Fruit fly (Drosophila melanogaster) whole organism, larva: ENCODE measurements around the gene Pex2.

Source experiments
- noc ChIP-seq: fragments of 200-800 bp; sonication (Bioruptor generic); optimal IDR thresholded peaks from 3 replicates; lab custom pipeline; 2019; ENCODE audit warnings: missing biosample characterization, mild to moderate bottlenecking, missing genetic modification characterization, moderate library complexity

Pex2 gene

DNA sequence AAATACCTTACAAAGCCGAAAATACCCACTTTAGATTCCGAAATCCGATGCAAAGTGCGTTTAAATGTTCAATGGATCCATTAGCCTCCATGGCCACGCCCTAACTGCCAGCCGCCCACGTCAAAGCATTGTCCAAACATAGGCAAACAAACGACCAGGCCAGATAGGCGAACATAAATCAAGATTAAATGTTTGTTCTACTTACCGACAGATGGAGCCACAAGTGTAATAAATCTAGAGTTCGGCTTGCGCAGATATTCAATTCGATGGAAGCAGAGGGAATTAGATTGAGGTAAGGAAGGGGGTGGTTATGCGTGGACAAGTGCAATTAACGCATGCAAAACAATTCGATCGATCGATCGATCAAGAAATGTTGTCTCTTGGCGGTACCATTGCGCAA is 15.0 kb upstream of the Pex2 start:
- no peak for TF ChIP-seq noc

DNA sequence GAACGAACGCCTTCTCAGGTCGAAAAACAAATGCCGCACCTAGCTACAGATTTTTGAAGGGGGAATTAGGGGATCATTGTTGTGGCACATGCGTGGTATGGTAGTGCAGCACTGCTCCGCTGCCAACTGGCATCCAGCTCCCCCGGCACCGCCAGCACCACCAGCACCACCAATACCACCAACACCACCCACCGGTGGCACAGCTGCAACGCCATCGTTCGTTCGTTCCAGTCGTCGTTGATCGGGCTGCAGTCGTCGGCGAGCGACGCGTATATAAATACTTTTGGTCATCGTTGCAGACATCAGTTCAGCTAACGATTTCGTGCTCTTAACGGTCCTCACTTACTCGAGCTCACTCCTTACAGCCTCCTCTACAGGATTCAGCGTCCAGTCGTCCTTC is 13.3 kb upstream of the Pex2 start, which contains the start of gene CG34461:
TSS of gene CG34461 (plus strand) at position 301 of the 400 bp plus-strand sequence.
- no peak for TF ChIP-seq noc

DNA sequence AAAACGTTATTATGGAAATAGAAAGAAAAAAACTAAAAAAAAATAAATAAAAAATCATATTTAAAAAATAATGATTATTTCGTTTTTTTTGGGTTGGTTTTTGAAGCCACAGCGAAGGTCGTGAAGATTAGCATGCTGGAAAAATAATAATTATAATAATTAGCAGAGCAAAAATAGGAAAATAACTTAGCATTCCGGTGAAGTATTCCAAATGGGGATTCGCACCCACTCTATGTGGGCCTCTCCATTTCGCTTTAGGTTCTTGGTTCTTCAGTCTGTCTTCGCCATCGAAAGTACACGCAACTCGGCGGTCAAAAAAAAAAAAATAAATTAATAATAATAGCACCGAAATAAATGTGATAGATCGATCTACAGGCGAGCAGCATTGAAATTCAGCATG is 10.6 kb upstream of the Pex2 start, which contains the start of gene CG34462:
TSS of gene CG34462 (plus strand) at position 301 of the 400 bp plus-strand sequence.
- no peak for TF ChIP-seq noc

- no peak for TF ChIP-seq noc
These were observed 9.8 kb upstream of the Pex2 start for dm6 chr3L:8329005-8329404.

DNA sequence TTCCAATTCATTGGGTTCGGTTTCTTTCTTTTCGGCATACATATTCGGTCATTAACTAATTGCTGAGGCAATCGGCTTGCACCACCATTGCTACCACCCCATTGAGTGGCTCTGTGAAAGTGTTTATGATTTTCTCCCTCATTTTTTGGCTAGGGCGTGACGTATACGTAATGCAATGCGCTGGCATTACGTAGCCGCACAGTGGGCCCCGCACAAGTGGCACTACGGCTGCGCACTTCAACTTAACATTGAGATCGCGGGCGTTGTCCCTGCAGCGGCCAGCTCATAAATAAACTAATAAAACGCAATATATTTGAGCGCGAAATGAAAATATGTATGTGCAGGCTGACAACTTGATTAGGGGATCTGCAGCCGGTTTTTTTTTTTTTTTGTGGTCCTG is 7.4 kb upstream of the Pex2 start:
- no peak for TF ChIP-seq noc

- no peak for TF ChIP-seq noc
These were observed 5.3 kb upstream of the Pex2 start for dm6 chr3L:8333574-8333973.

- TF ChIP-seq noc = no peak
These were observed 4.5 kb upstream of the Pex2 start for dm6 chr3L:8334338-8334737.

- no peak for TF ChIP-seq noc
These were observed 2.5 kb upstream of the Pex2 start, which contains the start of gene Cpr66Cb for dm6 chr3L:8336372-8336771. TSS of gene Cpr66Cb (plus strand) at chr3L:8336672.

dm6 chr3L:8340264-8341095 is 1.6 kb downstream of the Pex2 start, which contains the start of the genes Prim1 and CG7083:
TSS of gene Prim1 (plus strand) at chr3L:8340314.
TSS of gene CG7083 (plus strand) at chr3L:8340785.
- TF ChIP-seq noc = peak; percentile 18

dm6 chr3L:8345182-8345581 is 6.3 kb downstream of the Pex2 start:
- no peak for TF ChIP-seq noc

DNA sequence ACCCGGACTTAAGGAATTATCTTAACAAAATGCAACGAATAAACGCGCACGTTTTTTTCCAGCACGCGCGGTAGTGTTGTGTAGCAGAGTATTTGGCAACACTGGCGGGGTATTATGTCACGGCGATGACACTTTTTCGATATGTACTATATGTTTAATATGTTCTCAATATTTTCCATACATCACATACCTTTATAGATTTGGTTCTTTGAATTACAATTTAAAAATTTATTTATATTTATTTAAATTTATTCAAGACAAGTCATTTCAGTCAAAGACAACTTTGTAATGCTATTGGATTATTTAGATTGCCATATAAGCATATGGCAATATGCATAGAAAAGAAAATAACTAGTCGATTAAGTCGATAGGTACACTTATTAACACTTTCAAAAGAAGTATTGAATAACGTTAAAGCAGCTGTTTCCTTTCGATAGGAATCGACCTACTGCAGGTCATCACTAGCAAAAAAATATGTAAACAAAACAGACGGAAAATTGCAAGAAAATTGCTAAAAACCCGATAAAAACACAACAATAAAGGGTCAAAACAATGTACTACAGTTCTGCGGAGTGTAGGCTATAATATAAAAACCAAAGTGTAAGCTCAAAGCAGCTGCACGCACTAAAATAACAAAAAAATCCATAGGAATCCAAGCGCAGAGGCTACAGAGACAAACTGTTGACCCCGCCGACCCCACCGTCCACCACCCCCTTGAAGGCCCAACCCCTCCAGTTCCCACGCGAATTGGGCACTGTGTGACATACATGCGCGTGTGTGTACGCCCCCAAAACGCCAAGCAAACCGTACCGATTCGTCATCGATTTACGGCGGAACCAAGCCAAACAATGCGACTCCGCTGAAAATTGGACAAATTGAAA is 7.5 kb downstream of the Pex2 start, which contains the start of the genes CG7182 and GAPcenA:
TSS of gene CG7182 (minus strand) at position 283 of the 881 bp plus-strand sequence.
TSS of gene GAPcenA (plus strand) at position 462 of the 881 bp plus-strand sequence.
- TF ChIP-seq noc = peak; percentile 81

dm6 chr3L:8347346-8347745 is 8.5 kb downstream of the Pex2 start:
- no peak for TF ChIP-seq noc

DNA sequence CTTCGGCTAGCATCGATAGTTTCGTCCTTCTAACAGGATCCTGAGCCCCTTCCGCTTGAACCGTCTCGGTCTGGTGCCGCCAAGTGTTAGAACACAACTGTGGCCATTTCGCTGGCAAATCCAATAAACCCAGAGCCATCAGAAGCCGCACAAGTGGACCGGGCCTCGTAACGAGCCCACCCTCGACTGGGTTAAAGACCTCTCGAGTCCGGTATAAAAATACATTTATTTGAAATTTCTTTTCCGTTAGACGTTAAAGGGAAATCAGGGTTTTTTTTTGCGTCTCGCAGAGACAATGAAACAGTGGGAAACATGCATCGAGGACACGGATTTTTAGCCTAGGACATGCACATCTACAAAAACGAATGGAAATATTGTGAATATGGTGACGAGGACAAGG is 17.3 kb downstream of the Pex2 start, which contains the start of gene Culd:
TSS of gene Culd (minus strand) at position 101 of the 400 bp plus-strand sequence.
- no peak for TF ChIP-seq noc

DNA sequence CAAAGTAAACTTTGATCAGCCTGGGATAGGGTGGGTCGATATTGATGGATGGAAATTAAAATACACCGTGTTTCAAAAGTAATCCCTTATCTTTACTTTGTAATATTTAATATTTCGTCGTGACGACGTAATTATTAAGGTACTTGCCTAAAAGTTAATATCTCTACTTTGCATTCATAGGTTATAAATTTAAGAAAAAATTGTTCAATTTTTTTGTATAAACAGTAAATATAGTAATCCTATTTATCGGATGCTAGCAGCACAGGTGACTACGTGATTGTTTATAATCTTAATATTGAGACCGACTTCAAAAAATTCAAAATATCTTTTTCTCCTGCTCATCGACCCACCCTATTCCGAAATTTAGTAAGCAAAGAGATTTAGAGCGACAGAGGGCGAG is 19.3 kb downstream of the Pex2 start:
- TF ChIP-seq noc = peak; percentile 27

dm6 chr3L:8358776-8359455 is 20.1 kb downstream of the Pex2 start:
- TF ChIP-seq noc = peak; percentile 60

dm6 chr3L:8360063-8360642 is 21.3 kb downstream of the Pex2 start:
- TF ChIP-seq noc = no peak
